Worm (Caenorhabditis elegans) whole organism, young adult: ENCODE results near the gene srh-270.

Source experiments
- B0035.1 ChIP-seq: sonication (generic microtip); optimal IDR thresholded peaks from 2 replicates; lab custom pipeline; 2016; ENCODE audit warnings: missing genetic modification characterization, mild to moderate bottlenecking, missing compliant biosample characterization, missing genotype, missing genetic modification reagents
- F22D6.2 ChIP-seq: sonication (generic microtip); optimal IDR thresholded peaks from 2 replicates; lab custom pipeline; 2016; ENCODE audit warnings: mild to moderate bottlenecking, missing genetic modification characterization, missing compliant biosample characterization
- F37B4.10 ChIP-seq: fragments of 200-800 bp; sonication (Bioruptor generic); IDR thresholded peaks from 2 replicates; pipeline ENCODE4 v1.3.6; 2022; ENCODE audit warnings: missing genetic modification characterization, missing compliant biosample characterization
- F39B2.1 ChIP-seq: fragments of 200-800 bp; sonication (Bioruptor generic); IDR thresholded peaks from 2 replicates; pipeline ENCODE4 v1.3.6; 2022; ENCODE audit warnings: missing genetic modification reagents, missing genetic modification characterization, missing compliant biosample characterization
- F49E8.2 ChIP-seq: sonication (generic microtip); optimal IDR thresholded peaks from 3 replicates; lab custom pipeline; 2017; ENCODE audit warnings: missing genetic modification characterization, mild to moderate bottlenecking, missing compliant biosample characterization, antibody characterized with exemption, moderate library complexity; ENCODE audit not compliant: insufficient read depth
- F52B5.7 ChIP-seq: sonication (generic microtip); optimal IDR thresholded peaks from 2 replicates; lab custom pipeline; 2016; ENCODE audit warnings: mild to moderate bottlenecking, missing genetic modification characterization, missing compliant biosample characterization
- F55B11.4 ChIP-seq: sonication (generic microtip); optimal IDR thresholded peaks from 2 replicates; lab custom pipeline; 2016; ENCODE audit warnings: missing compliant biosample characterization, missing genetic modification characterization, borderline replicate concordance; ENCODE audit not compliant: insufficient read depth
- F57C9.4 ChIP-seq: sonication (generic microtip); optimal IDR thresholded peaks from 2 replicates; lab custom pipeline; 2017; ENCODE audit warnings: mild to moderate bottlenecking, missing genetic modification characterization, missing compliant biosample characterization
- T26A5.8 ChIP-seq: sonication (generic microtip); optimal IDR thresholded peaks from 2 replicates; lab custom pipeline; 2016; ENCODE audit warnings: missing genetic modification characterization, missing compliant biosample characterization
- Y53F4B.3 ChIP-seq: fragments of 200-800 bp; sonication (Bioruptor generic); IDR thresholded peaks from 2 replicates; pipeline ENCODE4 v1.3.6; 2022; ENCODE audit warnings: missing genetic modification reagents, missing genetic modification characterization, missing compliant biosample characterization
- Y67H2A.10 ChIP-seq: fragments of 200-800 bp; sonication (Bioruptor generic); conservative IDR thresholded peaks from 2 replicates; pipeline ENCODE4 v1.3.6; 2022; ENCODE audit warnings: missing genetic modification reagents, missing genetic modification characterization, missing compliant biosample characterization
- aptf-3 ChIP-seq: fragments of 200-800 bp; sonication (Bioruptor generic); IDR thresholded peaks from 2 replicates; pipeline ENCODE4 v1.3.6; 2022; ENCODE audit warnings: missing genetic modification characterization, missing compliant biosample characterization
- athp-1 ChIP-seq: sonication (generic microtip); optimal IDR thresholded peaks from 2 replicates; lab custom pipeline; 2017; ENCODE audit warnings: mild to moderate bottlenecking, missing genetic modification characterization, missing compliant biosample characterization
- bed-2 ChIP-seq: fragments of 200-800 bp; sonication (Bioruptor generic); IDR thresholded peaks from 2 replicates; pipeline ENCODE4 v1.3.6; 2022; ENCODE audit warnings: missing genetic modification reagents, missing genetic modification characterization, missing compliant biosample characterization
- cebp-1 ChIP-seq, 2 experiments: fragments of 200-800 bp in 1 of 2; sonication (Bioruptor generic) in 1 of 2; sonication (generic microtip) in 1 of 2; IDR thresholded peaks in 1 of 2; optimal IDR thresholded peaks in 1 of 2; 2 replicates each; pipeline versions ENCODE4 v1.3.6 to Lab custom; 2017 to 2022; ENCODE audit warnings: missing compliant biosample characterization in 2 of 2, missing genetic modification characterization in 2 of 2, mild to moderate bottlenecking in 1 of 2, missing genetic modification reagents in 1 of 2, moderate library complexity in 1 of 2
- cebp-2 ChIP-seq: fragments of 200-800 bp; sonication (Bioruptor generic); IDR thresholded peaks from 2 replicates; pipeline ENCODE4 v1.3.6; 2022; ENCODE audit warnings: missing genetic modification characterization, missing compliant biosample characterization
- ceh-40 ChIP-seq: fragments of 200-800 bp; sonication (Bioruptor generic); IDR thresholded peaks from 2 replicates; pipeline ENCODE4 v1.3.6; 2022; ENCODE audit warnings: missing genetic modification characterization, missing compliant biosample characterization
- ceh-58 ChIP-seq: fragments of 200-800 bp; sonication (Bioruptor generic); IDR thresholded peaks from 2 replicates; pipeline ENCODE4 v1.3.6; 2022; ENCODE audit warnings: missing genetic modification characterization, missing compliant biosample characterization
- die-1 ChIP-seq: sonication (generic microtip); optimal IDR thresholded peaks from 2 replicates; lab custom pipeline; 2016; ENCODE audit warnings: missing genotype, mild to moderate bottlenecking, missing genetic modification characterization, missing compliant biosample characterization
- dox-1 ChIP-seq: fragments of 200-800 bp; sonication (Bioruptor generic); IDR thresholded peaks from 2 replicates; pipeline ENCODE4 v1.3.6; 2022; ENCODE audit warnings: missing genetic modification reagents, missing genetic modification characterization, missing compliant biosample characterization
- egl-18 ChIP-seq: fragments of 200-800 bp; sonication (Bioruptor generic); IDR thresholded peaks from 2 replicates; pipeline ENCODE4 v1.3.6; 2022; ENCODE audit warnings: missing genetic modification reagents, missing genetic modification characterization, missing compliant biosample characterization
- egrh-3 ChIP-seq: fragments of 200-800 bp; sonication (Bioruptor generic); IDR thresholded peaks from 2 replicates; pipeline ENCODE4 v1.3.6; 2022; ENCODE audit warnings: missing genetic modification reagents, missing genetic modification characterization, missing compliant biosample characterization
- fkh-3 ChIP-seq: sonication (generic microtip); optimal IDR thresholded peaks from 2 replicates; lab custom pipeline; 2016; ENCODE audit warnings: mild to moderate bottlenecking, missing genetic modification characterization, missing compliant biosample characterization
- hmg-1.2 ChIP-seq: fragments of 200-800 bp; sonication (Bioruptor generic); IDR thresholded peaks from 2 replicates; pipeline ENCODE4 v1.3.6; 2022; ENCODE audit warnings: missing genetic modification reagents, missing genetic modification characterization, missing compliant biosample characterization
- lir-1 ChIP-seq: fragments of 200-800 bp; sonication (Bioruptor generic); conservative IDR thresholded peaks from 2 replicates; pipeline ENCODE4 v1.3.6; 2022; ENCODE audit warnings: missing genetic modification reagents, missing genetic modification characterization, missing compliant biosample characterization
- madf-10 ChIP-seq: sonication (generic microtip); optimal IDR thresholded peaks from 2 replicates; lab custom pipeline; 2016; ENCODE audit warnings: mild to moderate bottlenecking, missing genetic modification characterization, missing compliant biosample characterization
- madf-3 ChIP-seq: fragments of 200-800 bp; sonication (Bioruptor generic); IDR thresholded peaks from 2 replicates; pipeline ENCODE4 v1.3.6; 2022; ENCODE audit warnings: missing genetic modification reagents, missing genetic modification characterization, missing compliant biosample characterization
- madf-8 ChIP-seq: fragments of 200-800 bp; sonication (Bioruptor generic); conservative IDR thresholded peaks from 2 replicates; pipeline ENCODE4 v1.3.6; 2022; ENCODE audit warnings: missing genetic modification reagents, missing genetic modification characterization, missing compliant biosample characterization
- mxl-1 ChIP-seq: sonication (generic microtip); optimal IDR thresholded peaks from 2 replicates; lab custom pipeline; 2016; ENCODE audit warnings: missing genetic modification characterization, missing compliant biosample characterization
- nfya-2 ChIP-seq: fragments of 200-800 bp; sonication (Bioruptor generic); IDR thresholded peaks from 2 replicates; pipeline ENCODE4 v1.3.6; 2022; ENCODE audit warnings: missing genetic modification reagents, missing genetic modification characterization, missing compliant biosample characterization
- nhr-27 ChIP-seq: fragments of 200-800 bp; sonication (Bioruptor generic); optimal IDR thresholded peaks from 2 replicates; lab custom pipeline; 2018; ENCODE audit warnings: mild to moderate bottlenecking, missing genetic modification characterization, moderate library complexity, missing compliant biosample characterization
- nhr-80 ChIP-seq: sonication (generic microtip); optimal IDR thresholded peaks from 2 replicates; lab custom pipeline; 2016; ENCODE audit warnings: missing genetic modification characterization, missing compliant biosample characterization
- nhr-90 ChIP-seq: sonication (generic microtip); optimal IDR thresholded peaks from 2 replicates; lab custom pipeline; 2016; ENCODE audit warnings: missing genotype, mild to moderate bottlenecking, missing genetic modification characterization, missing compliant biosample characterization
- repo-1 ChIP-seq: sonication (generic microtip); optimal IDR thresholded peaks from 2 replicates; lab custom pipeline; 2017; ENCODE audit warnings: mild to moderate bottlenecking, missing genetic modification characterization, missing compliant biosample characterization
- rpc-1 ChIP-seq, 2 experiments: fragments of 150-350 bp in 1 of 2; sonication (generic microtip) in 1 of 2; optimal IDR thresholded peaks; 2 replicates each; lab custom pipeline; 2014 to 2018; ENCODE audit warnings: missing biosample characterization in 1 of 2, missing genetic modification characterization in 1 of 2, missing genetic modification reagents in 1 of 2, missing genotype in 1 of 2
- sdz-38 ChIP-seq: sonication (generic microtip); optimal IDR thresholded peaks from 2 replicates; lab custom pipeline; 2016; ENCODE audit warnings: missing genotype, missing genetic modification characterization, missing compliant biosample characterization
- snpc-3.4 ChIP-seq: sonication (generic microtip); optimal IDR thresholded peaks from 2 replicates; lab custom pipeline; 2017; ENCODE audit warnings: missing genetic modification characterization, mild to moderate bottlenecking, missing compliant biosample characterization, antibody characterized with exemption, moderate library complexity, missing genotype, missing genetic modification reagents
- tbp1 ChIP-seq: fragments of 200-800 bp; sonication (Bioruptor generic); optimal IDR thresholded peaks from 2 replicates; lab custom pipeline; 2018; ENCODE audit warnings: mild to moderate bottlenecking, missing genetic modification characterization, missing compliant biosample characterization
- zim-3 ChIP-seq: sonication (generic microtip); optimal IDR thresholded peaks from 2 replicates; lab custom pipeline; 2017; ENCODE audit warnings: mild to moderate bottlenecking, missing genetic modification characterization, moderate library complexity, missing compliant biosample characterization
- ztf-22 ChIP-seq: fragments of 200-800 bp; sonication (Bioruptor generic); optimal IDR thresholded peaks from 2 replicates; lab custom pipeline; 2018; ENCODE audit warnings: mild to moderate bottlenecking, missing genetic modification characterization, moderate library complexity, missing compliant biosample characterization
- ztf-6 ChIP-seq: fragments of 200-800 bp; sonication (Bioruptor generic); IDR thresholded peaks from 2 replicates; pipeline ENCODE4 v1.3.6; 2022; ENCODE audit warnings: missing genetic modification reagents, missing genetic modification characterization, missing compliant biosample characterization

srh-270 gene

ce11 chrV:2859738-2860137, 1.7 kb downstream of the srh-270 start, which contains the start of gene srj-54 (continued):
- TF ChIP-seq zim-3 (tag; lab: Kevin White, UChicago), result no peak
- no peak for TF ChIP-seq sdz-38
- no peak for TF ChIP-seq F39B2.1 (GFP tag; lab: Robert Waterston, UW)
- TF ChIP-seq cebp-2 (GFP tag; lab: Robert Waterston, UW), result no peak
- no peak for TF ChIP-seq rpc-1 (optimal IDR thresholded peaks at IDR 0.05; lab: Kevin White, UChicago)
- TF ChIP-seq rpc-1 (tag; optimal IDR thresholded peaks at IDR 0.05; lab: Kevin White, UChicago), result no peak
- no peak for TF ChIP-seq Y53F4B.3 (GFP tag; lab: Robert Waterston, UW)
- no peak for TF ChIP-seq nhr-27 (tag; lab: Kevin White, UChicago)

- TF ChIP-seq F39B2.1 (GFP tag; lab: Robert Waterston, UW), result no peak
- no peak for TF ChIP-seq bed-2 (GFP tag; lab: Robert Waterston, UW)
- TF ChIP-seq fkh-3 (tag; lab: Kevin White, UChicago), result no peak
- TF ChIP-seq madf-3, result no peak
- TF ChIP-seq mxl-1 (tag; lab: Kevin White, UChicago), result no peak
These were observed 3.6 kb downstream of the srh-270 start, which contains the start of gene srj-55 for ce11 chrV:2857842-2858241. Gene srj-55, minus strand, starts transcription at chrV:2857942.

ce11 chrV:2855473-2855872, 5.9 kb downstream of the srh-270 start, which contains the start of gene srj-57:
Gene srj-57, minus strand, starts transcription at chrV:2855573.
- TF ChIP-seq bed-2 (GFP tag; lab: Robert Waterston, UW) (no peak), aptf-3 (GFP tag; lab: Robert Waterston, UW) (no peak), ceh-40 (GFP tag; lab: Robert Waterston, UW) (no peak), tbp1 (GFP tag; lab: Kevin White, UChicago) (no peak), F49E8.2 (no peak), F55B11.4 (no peak), ztf-22 (GFP tag; lab: Kevin White, UChicago) (no peak), madf-10 (tag; lab: Kevin White, UChicago) (no peak)
- TF ChIP-seq, all 124 proteins: peak for 0

- no peak for TF ChIP-seq die-1 (tag; lab: Kevin White, UChicago)
- TF ChIP-seq nfya-2 (GFP tag; lab: Robert Waterston, UW), result no peak
- TF ChIP-seq F37B4.10, result no peak
- TF ChIP-seq repo-1 (tag; lab: Kevin White, UChicago), result no peak
- peak; percentile 48 for TF ChIP-seq nhr-80
- no peak for TF ChIP-seq aptf-3 (GFP tag; lab: Robert Waterston, UW)
These were observed 12.3 kb downstream of the srh-270 start, which contains the start of gene ugt-53 for ce11 chrV:2849071-2849470. Gene ugt-53, plus strand, starts transcription at chrV:2849343.

ce11 chrV:2848290-2848937, 13.0 kb downstream of the srh-270 start, which contains the start of gene srj-49:
Gene srj-49, minus strand, starts transcription at chrV:2848340.
- no peak for TF ChIP-seq F22D6.2 (tag; lab: Kevin White, UChicago)
- TF ChIP-seq F52B5.7 (tag; lab: Kevin White, UChicago), result no peak
- no peak for TF ChIP-seq lir-1 (GFP tag; lab: Robert Waterston, UW)
- TF ChIP-seq B0035.1 (tag; lab: Kevin White, UChicago), result no peak
- no peak for TF ChIP-seq egl-18 (GFP tag; lab: Robert Waterston, UW)
- TF ChIP-seq F57C9.4 (tag; lab: Kevin White, UChicago), result no peak
- TF ChIP-seq T26A5.8 (tag; lab: Kevin White, UChicago), result no peak
- TF ChIP-seq Y67H2A.10 (GFP tag; lab: Robert Waterston, UW), result no peak
- no peak for TF ChIP-seq cebp-1 (GFP tag; IDR thresholded peaks at IDR 0.05; lab: Robert Waterston, UW)
- TF ChIP-seq cebp-1 (tag; optimal IDR thresholded peaks at IDR 0.05; lab: Kevin White, UChicago), result no peak
- TF ChIP-seq ceh-58 (GFP tag; lab: Robert Waterston, UW), result no peak
- TF ChIP-seq egrh-3 (GFP tag; lab: Robert Waterston, UW), result no peak
- no peak for TF ChIP-seq repo-1 (tag; lab: Kevin White, UChicago)
- no peak for TF ChIP-seq dox-1 (GFP tag; lab: Robert Waterston, UW)
- TF ChIP-seq F55B11.4, result no peak
- no peak for TF ChIP-seq madf-8
- TF ChIP-seq nhr-90 (tag; lab: Kevin White, UChicago), result no peak
- TF ChIP-seq snpc-3.4 (tag; lab: Kevin White, UChicago), result no peak
- TF ChIP-seq athp-1, result no peak
- no peak for TF ChIP-seq hmg-1.2 (GFP tag; lab: Robert Waterston, UW)
- no peak for TF ChIP-seq ztf-6 (GFP tag; lab: Robert Waterston, UW)
